Worm (Caenorhabditis elegans): ENCODE measurements around the gene puf-9.

The puf-9 gene

ce11 chrX:5854452-5855234 is 13.3 kb downstream of the puf-9 start:
- TF ChIP-seq pbrm-1 (GFP tag; IDR thresholded peaks at IDR 0.05) (no peak), tbp1 (GFP tag; optimal IDR thresholded peaks at IDR 0.05) (no peak), ceh-100 (GFP tag; IDR thresholded peaks at IDR 0.05) (no peak), F33H1.4 (GFP tag; IDR thresholded peaks at IDR 0.05) (no peak), nhr-179 (tag; optimal IDR thresholded peaks at IDR 0.05) (no peak), ets-4 (GFP tag; optimal IDR thresholded peaks at IDR 0.05) (no peak), F55B11.4 (tag; optimal IDR thresholded peaks at IDR 0.05; ENCODE audit: borderline replicate concordance, insufficient read depth) (no peak), Y79H2A.3 (GFP tag; conservative IDR thresholded peaks at IDR 0.05) (no peak), cebp-2 (GFP tag; IDR thresholded peaks at IDR 0.05) (no peak), K12H6.12 (tag; optimal IDR thresholded peaks at IDR 0.05) (no peak), F57A8.1 (GFP tag; optimal IDR thresholded peaks at IDR 0.05) (no peak), dpl-1 (GFP tag; optimal IDR thresholded peaks at IDR 0.05) (no peak), dpff-1 (tag; optimal IDR thresholded peaks at IDR 0.05) (no peak), F23B12.7 (tag; optimal IDR thresholded peaks at IDR 0.05; ENCODE audit: insufficient read depth) (no peak)

ce11 chrX:5859161-5859560 is 17.8 kb downstream of the puf-9 start:
- TF ChIP-seq F10E7.11 (tag; optimal IDR thresholded peaks at IDR 0.05) (no peak), hlh-12 (tag; optimal IDR thresholded peaks at IDR 0.05) (no peak), ceh-100 (GFP tag; IDR thresholded peaks at IDR 0.05) (no peak), egl-44 (GFP tag; IDR thresholded peaks at IDR 0.05) (no peak), T07F8.4 (tag; optimal IDR thresholded peaks at IDR 0.05) (no peak), nfyb-1 (GFP tag; IDR thresholded peaks at IDR 0.05) (no peak), dox-1 (GFP tag; IDR thresholded peaks at IDR 0.05) (no peak), ama-1 (optimal IDR thresholded peaks at IDR 0.05) (no peak), ama-1 (GFP tag; optimal IDR thresholded peaks at IDR 0.05) (no peak), bed-2 (GFP tag; IDR thresholded peaks at IDR 0.05) (no peak), snpc-1.1 (tag; optimal IDR thresholded peaks at IDR 0.05; ENCODE audit: insufficient read depth) (no peak), Y79H2A.3 (GFP tag; conservative IDR thresholded peaks at IDR 0.05) (no peak), zim-3 (tag; optimal IDR thresholded peaks at IDR 0.05) (no peak)

- TF ChIP-seq F49E8.2 (tag; optimal IDR thresholded peaks at IDR 0.05; ENCODE audit: insufficient read depth) (no peak), xnd-1 (tag; optimal IDR thresholded peaks at IDR 0.05) (no peak), snpc-1.3 (tag; optimal IDR thresholded peaks at IDR 0.05; ENCODE audit: insufficient read depth) (no peak), somi-1 (GFP tag; optimal IDR thresholded peaks at IDR 0.05) (no peak), ztf-22 (GFP tag; optimal IDR thresholded peaks at IDR 0.05) (no peak), efl-1 (GFP tag; optimal IDR thresholded peaks at IDR 0.05) (no peak), hlh-12 (tag; optimal IDR thresholded peaks at IDR 0.05) (no peak), lin-26 (GFP tag; IDR thresholded peaks at IDR 0.05) (no peak), atf-7 (tag; optimal IDR thresholded peaks at IDR 0.05) (no peak), nhr-179 (tag; optimal IDR thresholded peaks at IDR 0.05) (no peak), F52B5.7 (tag; optimal IDR thresholded peaks at IDR 0.05) (no peak), madf-8 (GFP tag; conservative IDR thresholded peaks at IDR 0.05) (no peak), rcor-1 (GFP tag; IDR thresholded peaks at IDR 0.05) (no peak), egl-18 (GFP tag; IDR thresholded peaks at IDR 0.05) (no peak), egrh-3 (GFP tag; IDR thresholded peaks at IDR 0.05) (no peak), lir-1 (GFP tag; conservative IDR thresholded peaks at IDR 0.05) (no peak)
These were observed 21.0 kb downstream of the puf-9 start, which contains the start of gene ctbp-1 for ce11 chrX:5862408-5862807. Gene ctbp-1 (plus strand): TSS chrX:5862708.
